Fruit fly (Drosophila melanogaster): ENCODE results near the gene CG44325.

CG44325 gene

DNA sequence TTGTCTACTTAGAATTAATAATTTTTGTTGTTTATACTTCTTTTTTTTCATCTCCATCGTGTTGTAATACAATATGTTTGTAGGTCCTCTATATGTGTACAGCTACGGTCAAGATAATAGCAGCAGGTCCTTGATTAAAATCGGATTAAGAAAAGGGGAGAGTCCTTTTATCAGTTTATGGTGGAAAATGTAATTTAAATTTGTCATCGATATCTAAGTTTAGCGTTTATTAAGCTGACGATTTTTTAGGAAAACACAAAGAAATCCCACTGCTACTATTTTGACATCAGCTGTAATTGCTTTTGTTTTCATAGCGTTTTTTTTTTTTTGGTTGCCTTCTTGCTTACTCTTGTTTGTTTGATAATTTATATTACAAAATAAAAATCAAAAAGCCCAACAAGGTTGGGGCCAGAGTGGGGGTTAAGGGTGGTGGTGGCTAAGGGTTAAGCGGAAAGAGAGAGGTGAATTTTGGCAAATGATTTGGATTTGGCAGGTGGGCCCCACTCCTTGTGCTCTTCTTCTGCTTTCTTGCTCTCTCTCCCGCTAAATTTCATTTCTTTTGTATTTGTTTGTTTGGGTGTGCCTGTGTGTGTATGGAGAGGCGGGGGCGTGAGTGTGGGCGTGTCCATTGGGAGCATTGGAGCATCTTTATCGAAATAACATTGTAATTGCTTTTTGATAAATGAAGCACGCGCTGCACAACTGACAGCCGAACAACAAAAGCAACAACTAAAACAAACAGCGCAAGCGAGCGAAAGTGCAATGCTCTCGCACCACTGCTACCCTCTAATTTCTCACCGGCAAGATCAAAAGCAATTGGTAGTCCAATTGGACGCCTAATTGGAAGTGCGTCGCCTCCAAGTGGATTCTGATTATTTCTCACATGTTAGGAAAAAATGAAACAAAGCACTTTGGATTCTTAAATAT is 42.8 kb upstream of the CG44325 start (continued):
- TF ChIP-seq Bgb (GFP tag; IDR thresholded peaks at IDR 0.05; ENCODE audit: partially characterized antibody) (0 out of 2 replicates have a peak, but pooled peaks have one; percentile 9), Bdp1 (GFP tag; optimal IDR thresholded peaks at IDR 0.05) (no peak), B-H2 (GFP tag; optimal IDR thresholded peaks at IDR 0.05) (no peak), Atf-2 (GFP tag; optimal IDR thresholded peaks at IDR 0.05) (peak; percentile 17), CG7786 (GFP tag; optimal IDR thresholded peaks at IDR 0.05) (peak; percentile 9), Xrp1 (GFP tag; IDR thresholded peaks at IDR 0.05) (peak; percentile 48; the same call in 1 of the 2 replicates), CG11398 (GFP tag; optimal IDR thresholded peaks at IDR 0.05) (no peak), TFAM (GFP tag; optimal IDR thresholded peaks at IDR 0.05) (no peak), wdn (GFP tag; IDR thresholded peaks at IDR 0.05) (no peak), Sox102F (GFP tag; optimal IDR thresholded peaks at IDR 0.05) (peak; percentile 63), ham (GFP tag; IDR thresholded peaks at IDR 0.05) (no peak), CG9609 (GFP tag; optimal IDR thresholded peaks at IDR 0.05) (no peak), esg (GFP tag; conservative IDR thresholded peaks at IDR 0.05) (peak; percentile 25; the same call in 1 of the 2 replicates), tll (GFP tag; optimal IDR thresholded peaks at IDR 0.05) (no peak), CkIIα-i1 (GFP tag; IDR thresholded peaks at IDR 0.05) (no peak), ash1 (GFP tag; optimal IDR thresholded peaks at IDR 0.05) (no peak), Fer1 (GFP tag; optimal IDR thresholded peaks at IDR 0.05) (peak; percentile 52), CG1603 (tag; optimal IDR thresholded peaks at IDR 0.05) (peak; percentile 35), CG32532 (GFP tag; IDR thresholded peaks at IDR 0.05) (peak; percentile 58; the same call in 1 of the 2 replicates), CG7928 (GFP tag; optimal IDR thresholded peaks at IDR 0.05) (no peak), her (GFP tag; optimal IDR thresholded peaks at IDR 0.05) (no peak), tna (GFP tag; IDR thresholded peaks at IDR 0.05; ENCODE audit: partially characterized antibody) (no peak), CG18764 (GFP tag; optimal IDR thresholded peaks at IDR 0.05) (no peak), vnd (GFP tag; IDR thresholded peaks at IDR 0.05; ENCODE audit: partially characterized antibody) (no peak), chif (GFP tag; optimal IDR thresholded peaks at IDR 0.05) (peak in 1 of 2 experiments; percentile 52), CG17385 (GFP tag; optimal IDR thresholded peaks at IDR 0.05) (peak; percentile 57), CG15011 (GFP tag; optimal IDR thresholded peaks at IDR 0.05) (peak; percentile 14), CoRest (tag; optimal IDR thresholded peaks at IDR 0.05) (peak; percentile 31), psq (GFP tag; optimal IDR thresholded peaks at IDR 0.05) (no peak), CG9932 (GFP tag; IDR thresholded peaks at IDR 0.05) (no peak), az2 (GFP tag; optimal IDR thresholded peaks at IDR 0.05) (peak; percentile 20), CG4820 (GFP tag; optimal IDR thresholded peaks at IDR 0.05) (peak; percentile 32), CG14860 (GFP tag; IDR thresholded peaks at IDR 0.05; ENCODE audit: partially characterized antibody) (no peak), yki (optimal IDR thresholded peaks at IDR 0.05) (no peak), CG6854 (GFP tag; optimal IDR thresholded peaks at IDR 0.05) (peak; percentile 18), gem (tag; optimal IDR thresholded peaks at IDR 0.05) (peak; percentile 71), Sox100B (GFP tag; optimal IDR thresholded peaks at IDR 0.05) (peak; percentile 26), Neu2 (GFP tag; optimal IDR thresholded peaks at IDR 0.05; ENCODE audit: borderline replicate concordance) (no peak), crp (GFP tag; optimal IDR thresholded peaks at IDR 0.05) (no peak), MTF-1 (GFP tag; optimal IDR thresholded peaks at IDR 0.05; ENCODE audit: borderline replicate concordance) (no peak), Ets97D (GFP tag; optimal IDR thresholded peaks at IDR 0.05) (no peak), Nf-YC (tag; optimal IDR thresholded peaks at IDR 0.05) (no peak), CG15601 (tag; optimal IDR thresholded peaks at IDR 0.05) (no peak), CG12299 (tag; optimal IDR thresholded peaks at IDR 0.05) (no peak), CG15269 (tag; optimal IDR thresholded peaks at IDR 0.05) (peak; percentile 58), emc (GFP tag; optimal IDR thresholded peaks at IDR 0.05) (no peak), tio (GFP tag; optimal IDR thresholded peaks at IDR 0.05) (peak; percentile 28), CG2875 (GFP tag; optimal IDR thresholded peaks at IDR 0.05) (no peak)

All from whole organism, embryonic.